Worm (Caenorhabditis elegans) whole organism, mixed stage, embryonic: ENCODE results near the gene T26H5.11.

Experiments used
- lin-13 ChIP-seq: fragments of 150-350 bp; optimal IDR thresholded peaks from 2 replicates; lab custom pipeline; 2014; ENCODE audit warnings: missing biosample characterization, missing genetic modification characterization
- nhr-12 ChIP-seq: fragments of 150-350 bp; optimal IDR thresholded peaks from 2 replicates; lab custom pipeline; 2014; ENCODE audit warnings: missing biosample characterization, missing genetic modification characterization

DNA sequence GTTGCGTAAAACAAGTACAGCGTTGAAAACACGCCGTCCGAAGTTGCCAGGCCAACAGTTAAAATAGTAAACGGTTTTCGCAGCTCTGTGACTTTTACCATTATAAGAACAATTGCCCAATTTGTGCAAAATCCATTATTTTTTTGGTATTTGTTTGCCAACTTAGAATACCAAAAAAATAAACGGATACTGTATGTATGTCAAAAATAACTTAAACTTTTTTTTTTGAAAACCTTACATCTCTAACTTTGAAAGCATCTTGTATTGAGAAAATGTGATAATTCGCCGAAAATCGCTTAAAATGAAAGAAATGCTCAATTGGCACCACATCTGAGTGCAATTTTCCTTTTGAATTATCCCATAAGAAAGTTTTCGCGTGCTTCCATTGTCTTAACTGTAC, 45.4 kb downstream of the T26H5.11 start, which contains the start of gene fbxa-199:
- no peak for TF ChIP-seq lin-13 (tag; lab: Kevin White, UChicago)
- TF ChIP-seq nhr-12 = no peak
